Worm (Caenorhabditis elegans) whole organism, L4 larva: ENCODE results near the gene fbxa-184.

Experiments used
- F26F4.8 ChIP-seq: fragments of 200-800 bp; sonication (Bioruptor generic); conservative IDR thresholded peaks from 2 replicates; pipeline ENCODE4 v1.3.6; 2022; ENCODE audit warnings: missing genetic modification characterization, missing compliant biosample characterization
- F37D6.2 ChIP-seq: sonication (generic microtip); optimal IDR thresholded peaks from 2 replicates; lab custom pipeline; 2016; ENCODE audit warnings: mild to moderate bottlenecking, missing genetic modification characterization, missing compliant biosample characterization
- F44E2.7 ChIP-seq: fragments of 200-800 bp; sonication (Bioruptor generic); IDR thresholded peaks from 2 replicates; pipeline ENCODE4 v2.1.2; 2022; ENCODE audit warnings: missing genetic modification characterization, missing compliant biosample characterization
- T20F7.1 ChIP-seq: fragments of 200-800 bp; sonication (Bioruptor generic); optimal IDR thresholded peaks from 2 replicates; lab custom pipeline; 2018; ENCODE audit warnings: mild to moderate bottlenecking, missing genetic modification characterization, missing compliant biosample characterization
- ZK337.2 ChIP-seq: fragments of 200-800 bp; sonication (Bioruptor generic); IDR thresholded peaks from 2 replicates; pipeline ENCODE4 v1.3.6; 2022; ENCODE audit warnings: missing genetic modification reagents, missing genetic modification characterization, missing compliant biosample characterization
- aha-1 ChIP-seq: fragments of 150-350 bp; peaks from one replicate; lab custom pipeline; 2014; ENCODE audit warnings: missing biosample characterization, missing genetic modification characterization
- arid-1 ChIP-seq: fragments of 200-800 bp; sonication (Bioruptor generic); conservative IDR thresholded peaks from 2 replicates; pipeline ENCODE4 v1.3.6; 2022; ENCODE audit warnings: missing genetic modification reagents, missing genetic modification characterization, missing compliant biosample characterization
- ceh-32 ChIP-seq: sonication (generic microtip); optimal IDR thresholded peaks from 2 replicates; lab custom pipeline; 2016; ENCODE audit warnings: mild to moderate bottlenecking, missing genetic modification characterization, missing compliant biosample characterization; ENCODE audit not compliant: poor library complexity
- ceh-62 ChIP-seq: sonication (generic microtip); optimal IDR thresholded peaks from 2 replicates; lab custom pipeline; 2017; ENCODE audit warnings: missing biosample characterization, missing genetic modification characterization
- cey-2 ChIP-seq: sonication (generic microtip); optimal IDR thresholded peaks from 3 replicates; lab custom pipeline; 2017; ENCODE audit warnings: missing genetic modification characterization, mild to moderate bottlenecking, missing compliant biosample characterization, antibody characterized with exemption, borderline replicate concordance; ENCODE audit not compliant: insufficient read depth
- daf-16 ChIP-seq, 3 experiments: sonication (generic microtip); optimal IDR thresholded peaks; 2 replicates each; lab custom pipeline; 2016 to 2017; ENCODE audit warnings: missing genetic modification characterization in 3 of 3, missing genetic modification reagents in 3 of 3, mild to moderate bottlenecking in 2 of 3, missing compliant biosample characterization in 2 of 3, missing biosample characterization in 1 of 3, moderate library complexity in 1 of 3
- dve-1 ChIP-seq: sonication (generic microtip); optimal IDR thresholded peaks from 2 replicates; lab custom pipeline; 2017; ENCODE audit warnings: antibody characterized with exemption, mild to moderate bottlenecking, missing genetic modification characterization, missing compliant biosample characterization; ENCODE audit not compliant: insufficient read depth
- egl-27 ChIP-seq: sonication (generic microtip); optimal IDR thresholded peaks from 3 replicates; lab custom pipeline; 2017; ENCODE audit warnings: missing biosample characterization, missing genetic modification reagents, missing genetic modification characterization
- egl-43 ChIP-seq: fragments of 200-800 bp; sonication (Bioruptor generic); IDR thresholded peaks from 2 replicates; pipeline ENCODE4 v1.3.6; 2022; ENCODE audit warnings: missing genetic modification reagents, missing genetic modification characterization, missing compliant biosample characterization
- hlh-11 ChIP-seq: fragments of 200-800 bp; sonication (Bioruptor generic); optimal IDR thresholded peaks from 2 replicates; lab custom pipeline; 2018; ENCODE audit warnings: mild to moderate bottlenecking, missing genetic modification characterization, missing compliant biosample characterization
- lin-1 ChIP-seq: fragments of 200-800 bp; sonication (Bioruptor generic); IDR thresholded peaks from 2 replicates; pipeline ENCODE4 v1.3.6; 2022; ENCODE audit warnings: missing genetic modification reagents, missing genetic modification characterization, missing compliant biosample characterization
- lin-39 ChIP-seq: fragments of 150-350 bp; optimal IDR thresholded peaks from 2 replicates; lab custom pipeline; 2014; ENCODE audit warnings: missing biosample characterization, missing genetic modification reagents, missing genetic modification characterization
- lir-3 ChIP-seq: sonication (generic microtip); optimal IDR thresholded peaks from 2 replicates; lab custom pipeline; 2016; ENCODE audit warnings: mild to moderate bottlenecking, missing genetic modification characterization, missing compliant biosample characterization
- madf-5 ChIP-seq, 2 experiments: fragments of 200-800 bp; sonication (Bioruptor generic); IDR thresholded peaks; 2 replicates each; pipeline ENCODE4 v1.3.6; 2022; ENCODE audit warnings: missing compliant biosample characterization in 2 of 2, missing genetic modification characterization in 2 of 2
- mdt-29 ChIP-seq: fragments of 200-800 bp; sonication (Bioruptor generic); IDR thresholded peaks from 2 replicates; pipeline ENCODE4 v1.3.6; 2022; ENCODE audit warnings: missing genetic modification reagents, missing genetic modification characterization, missing compliant biosample characterization
- nhr-237 ChIP-seq: sonication (generic microtip); optimal IDR thresholded peaks from 2 replicates; lab custom pipeline; 2017; ENCODE audit warnings: missing biosample characterization, missing genetic modification characterization
- nhr-28 ChIP-seq: fragments of 150-350 bp; optimal IDR thresholded peaks from 2 replicates; lab custom pipeline; 2014; ENCODE audit warnings: missing biosample characterization, missing genetic modification characterization
- nhr-48 ChIP-seq: sonication (generic microtip); optimal IDR thresholded peaks from 2 replicates; lab custom pipeline; 2016; ENCODE audit warnings: mild to moderate bottlenecking, missing genetic modification characterization, missing compliant biosample characterization
- rbr-2 ChIP-seq: sonication (generic microtip); optimal IDR thresholded peaks from 2 replicates; lab custom pipeline; 2016; ENCODE audit warnings: missing genotype, missing genetic modification characterization, missing compliant biosample characterization
- saeg-2 ChIP-seq: fragments of 200-800 bp; sonication (Bioruptor generic); IDR thresholded peaks from 2 replicates; pipeline ENCODE4 v1.3.6; 2022; ENCODE audit warnings: missing genetic modification reagents, missing genetic modification characterization, missing compliant biosample characterization
- set-16 ChIP-seq: fragments of 200-800 bp; sonication (Bioruptor generic); IDR thresholded peaks from 2 replicates; pipeline ENCODE4 v1.3.6; 2022; ENCODE audit warnings: missing genetic modification reagents, missing genetic modification characterization, missing compliant biosample characterization
- snpc-1.2 ChIP-seq: fragments of 200-800 bp; sonication (Bioruptor generic); IDR thresholded peaks from 2 replicates; pipeline ENCODE4 v1.3.6; 2022; ENCODE audit warnings: missing genetic modification reagents, missing genetic modification characterization, missing compliant biosample characterization
- spr-3 ChIP-seq: fragments of 200-800 bp; sonication (Bioruptor generic); optimal IDR thresholded peaks from 2 replicates; lab custom pipeline; 2018; ENCODE audit warnings: mild to moderate bottlenecking, missing genetic modification characterization, missing compliant biosample characterization
- tra-1 ChIP-seq: fragments of 200-800 bp; sonication (Bioruptor generic); IDR thresholded peaks from 2 replicates; pipeline ENCODE4 v1.3.6; 2022; ENCODE audit warnings: missing genetic modification reagents, missing genetic modification characterization, missing compliant biosample characterization
- unc-62 ChIP-seq, 3 experiments: fragments of 150-350 bp in 1 of 3; sonication (generic microtip); optimal IDR thresholded peaks in 2 of 3; peaks in 1 of 3; 1 replicate in 1 of 3; 2 replicates in 2 of 3; lab custom pipeline; 2014 to 2017; ENCODE audit warnings: missing biosample characterization in 3 of 3, missing genetic modification characterization in 3 of 3, missing genetic modification reagents in 3 of 3, missing genotype in 1 of 3
- vab-7 ChIP-seq: fragments of 200-800 bp; sonication (Bioruptor generic); IDR thresholded peaks from 2 replicates; pipeline ENCODE4 v1.3.6; 2022; ENCODE audit warnings: missing genetic modification reagents, missing genetic modification characterization, missing compliant biosample characterization
- ztf-7 ChIP-seq: fragments of 150-350 bp; optimal IDR thresholded peaks from 2 replicates; lab custom pipeline; 2014; ENCODE audit warnings: missing biosample characterization, missing genetic modification characterization

The fbxa-184 gene

ce11 chrII:1663516-1663915 is 46.5 kb upstream of the fbxa-184 start, which contains the start of gene duxl-1 (continued):
- TF ChIP-seq daf-16 (GFP tag; optimal IDR thresholded peaks at IDR 0.05; lab: Kevin White, UChicago) (no peak), daf-16 (tag; optimal IDR thresholded peaks at IDR 0.05; lab: Kevin White, UChicago) (no peak), lin-39 (tag; lab: Kevin White, UChicago) (no peak), ceh-62 (tag; lab: Kevin White, UChicago) (no peak), lir-3 (no peak), ztf-7 (tag; lab: Kevin White, UChicago) (no peak), rbr-2 (tag; lab: Kevin White, UChicago) (no peak), snpc-1.2 (GFP tag; lab: Robert Waterston, UW) (no peak), egl-27 (tag; lab: Kevin White, UChicago) (no peak), nhr-48 (tag; lab: Kevin White, UChicago) (peak; percentile 6), spr-3 (no peak)

- TF ChIP-seq F26F4.8 (GFP tag; lab: Robert Waterston, UW) (no peak), F44E2.7 (GFP tag; lab: Robert Waterston, UW) (no peak), F37D6.2 (no peak), arid-1 (no peak), vab-7 (GFP tag; lab: Robert Waterston, UW) (no peak), unc-62 (GFP tag; optimal IDR thresholded peaks at IDR 0.05 in 1 of 2; lab: Kevin White, UChicago) (peak in 1 of 2 experiments; percentile 49), unc-62 (tag; optimal IDR thresholded peaks at IDR 0.05; lab: Kevin White, UChicago) (no peak)
These were observed 44.0 kb upstream of the fbxa-184 start, which contains the start of gene srlf-29 for ce11 chrII:1666025-1666424. srlf-29 (plus strand) TSS chrII:1666325.

ce11 chrII:1668913-1669312 is 41.1 kb upstream of the fbxa-184 start, which contains the start of gene srw-97:
srw-97 (minus strand) TSS chrII:1669013.
- TF ChIP-seq unc-62 (GFP tag; optimal IDR thresholded peaks at IDR 0.05 in 1 of 2; lab: Kevin White, UChicago) (peak in 1 of 2 experiments; percentile 62), unc-62 (tag; optimal IDR thresholded peaks at IDR 0.05; lab: Kevin White, UChicago) (no peak), saeg-2 (no peak)
- TF ChIP-seq, all 104 proteins: peak for 1

- TF ChIP-seq nhr-28 (tag; lab: Kevin White, UChicago) (peak; percentile 6), ceh-32 (tag; lab: Kevin White, UChicago) (no peak), hlh-11 (tag; lab: Kevin White, UChicago) (peak; percentile 25), aha-1 (peak; percentile 46)
- TF ChIP-seq, all 104 proteins: peak for 3
These were observed 39.7 kb upstream of the fbxa-184 start, which contains the start of gene nhx-6 for ce11 chrII:1670260-1670879. nhx-6 (plus strand) TSS chrII:1670829.

- no peak for TF ChIP-seq unc-62 (GFP tag; optimal IDR thresholded peaks at IDR 0.05 in 1 of 2; lab: Kevin White, UChicago)
- no peak for TF ChIP-seq unc-62 (tag; optimal IDR thresholded peaks at IDR 0.05; lab: Kevin White, UChicago)
- peak; percentile 91 for TF ChIP-seq aha-1
- no peak for TF ChIP-seq madf-5 (GFP tag; IDR thresholded peaks at IDR 0.05; lab: Robert Waterston, UW)
- TF ChIP-seq, all 104 proteins: peak for 1
These were observed 39.1 kb upstream of the fbxa-184 start for ce11 chrII:1670985-1671384.

ce11 chrII:1672673-1673072 is 37.4 kb upstream of the fbxa-184 start:
- TF ChIP-seq tra-1 (GFP tag; lab: Robert Waterston, UW) (no peak), nhr-237 (tag; lab: Kevin White, UChicago) (no peak), T20F7.1 (no peak), ZK337.2 (no peak), ztf-7 (tag; lab: Kevin White, UChicago) (no peak), lin-1 (GFP tag; lab: Robert Waterston, UW) (no peak), saeg-2 (no peak), hlh-11 (tag; lab: Kevin White, UChicago) (no peak), cey-2 (tag; lab: Kevin White, UChicago) (no peak), aha-1 (peak; percentile 54), set-16 (peak; percentile 68; the same call in 1 of the 2 replicates), dve-1 (no peak), F26F4.8 (GFP tag; lab: Robert Waterston, UW) (no peak), rbr-2 (tag; lab: Kevin White, UChicago) (no peak), mdt-29 (GFP tag; lab: Robert Waterston, UW) (no peak), egl-43 (GFP tag; lab: Robert Waterston, UW) (no peak)
- TF ChIP-seq, all 104 proteins: peak for 2
